Fruit fly (Drosophila melanogaster): ENCODE data around the gene Hsp26.

Hsp26 gene

DNA sequence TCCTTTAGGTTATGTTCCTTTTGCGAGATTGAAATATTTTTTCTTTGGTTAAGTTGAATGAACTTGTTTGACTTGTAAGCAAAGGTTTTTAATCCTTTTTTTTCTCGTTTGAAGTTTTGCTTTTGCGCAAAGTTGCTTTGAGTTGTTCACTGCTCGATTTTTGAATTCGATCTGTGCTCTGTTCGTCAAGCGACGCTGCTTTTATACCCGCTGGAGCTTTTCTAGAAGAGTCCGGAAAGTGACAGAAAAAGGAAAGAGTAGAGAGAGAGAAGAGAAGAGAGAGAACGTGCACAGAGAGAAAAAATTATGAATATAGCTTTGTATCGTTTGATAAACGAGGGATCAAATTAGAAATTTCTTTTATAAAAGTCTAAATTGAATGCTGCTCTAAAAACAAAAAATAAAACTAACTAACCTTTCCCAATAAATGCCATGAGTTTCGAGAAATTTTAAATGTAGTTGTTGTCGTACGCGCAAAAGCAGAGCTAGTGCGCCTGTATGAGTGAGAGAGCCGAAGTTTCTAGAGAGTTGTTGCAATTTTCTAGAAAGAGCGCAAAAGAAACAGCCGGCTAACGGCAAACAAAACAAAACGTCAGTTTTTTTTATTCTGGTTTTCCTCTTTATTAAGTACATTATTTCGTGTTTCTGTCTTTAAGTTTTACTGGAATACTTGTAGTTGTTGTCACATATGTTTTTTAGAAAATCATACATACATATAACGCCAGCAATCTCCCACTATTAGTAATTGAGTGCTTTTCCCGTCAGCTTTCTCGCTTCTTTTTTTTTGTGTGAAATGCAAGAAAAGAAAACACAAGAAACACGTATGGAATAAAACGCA lies at the start of gene Hsp26 (continued):
- TF ChIP-seq Aef1 (GFP tag; IDR thresholded peaks at IDR 0.05): peak; percentile 77
- peak; percentile 74 for TF ChIP-seq CG6765 (GFP tag; optimal IDR thresholded peaks at IDR 0.05)
- TF ChIP-seq lmd (GFP tag; IDR thresholded peaks at IDR 0.05): peak; percentile 77
- TF ChIP-seq CG9437 (GFP tag; optimal IDR thresholded peaks at IDR 0.05): peak; percentile 74
- TF ChIP-seq usp (GFP tag; optimal IDR thresholded peaks at IDR 0.05): no peak
- TF ChIP-seq psq (GFP tag; optimal IDR thresholded peaks at IDR 0.05): peak; percentile 64
- TF ChIP-seq Hr39 (optimal IDR thresholded peaks at IDR 0.05): no peak
- TF ChIP-seq nau (GFP tag; optimal IDR thresholded peaks at IDR 0.05): peak; percentile 87
- peak; percentile 46 for TF ChIP-seq CG6683 (GFP tag; optimal IDR thresholded peaks at IDR 0.05)
- TF ChIP-seq en (GFP tag; optimal IDR thresholded peaks at IDR 0.05): peak; percentile 88
- TF ChIP-seq CG7271 (tag; optimal IDR thresholded peaks at IDR 0.05): no peak
- no peak for TF ChIP-seq CG6791 (GFP tag; IDR thresholded peaks at IDR 0.05; ENCODE audit: partially characterized antibody)
- TF ChIP-seq chn (GFP tag; optimal IDR thresholded peaks at IDR 0.05): peak; percentile 79
- TF ChIP-seq hth (optimal IDR thresholded peaks at IDR 0.05): no peak
- TF ChIP-seq sr (GFP tag; IDR thresholded peaks at IDR 0.05): no peak
- peak; percentile 79 for TF ChIP-seq CG8089 (GFP tag; optimal IDR thresholded peaks at IDR 0.05)
- no peak for TF ChIP-seq Neu2 (GFP tag; optimal IDR thresholded peaks at IDR 0.05; ENCODE audit: borderline replicate concordance)
- TF ChIP-seq zfh2 (GFP tag; optimal IDR thresholded peaks at IDR 0.05): peak; percentile 82
- TF ChIP-seq crc (GFP tag; optimal IDR thresholded peaks at IDR 0.05): peak; percentile 84
- TF ChIP-seq HLH3B (GFP tag; IDR thresholded peaks at IDR 0.05): peak; percentile 89
- TF ChIP-seq HmgD (GFP tag; optimal IDR thresholded peaks at IDR 0.05): no peak
- TF ChIP-seq Ssrp (tag; optimal IDR thresholded peaks at IDR 0.05): peak; percentile 70
- TF ChIP-seq Camta (GFP tag; optimal IDR thresholded peaks at IDR 0.05): peak; percentile 87
- peak; percentile 81 for TF ChIP-seq Dip3 (GFP tag; optimal IDR thresholded peaks at IDR 0.05)
- TF ChIP-seq wor (GFP tag; IDR thresholded peaks at IDR 0.05): peak; percentile 52; the same call in 1 of the 2 replicates
- TF ChIP-seq CG11560 (tag; IDR thresholded peaks at IDR 0.05): 0 out of 3 replicates have a peak, but pooled peaks have one; percentile 29
- TF ChIP-seq zen (tag; optimal IDR thresholded peaks at IDR 0.05): peak; percentile 24
- TF ChIP-seq CG4707 (GFP tag; optimal IDR thresholded peaks at IDR 0.05): peak; percentile 49
- peak; percentile 78 for TF ChIP-seq ase (GFP tag; IDR thresholded peaks at IDR 0.05)
- TF ChIP-seq CkIIα-i1 (GFP tag; IDR thresholded peaks at IDR 0.05): no peak
- peak; percentile 82 for TF ChIP-seq CG9609 (GFP tag; optimal IDR thresholded peaks at IDR 0.05)
- no peak for TF ChIP-seq exex (tag; optimal IDR thresholded peaks at IDR 0.05)
- TF ChIP-seq ci (GFP tag; IDR thresholded peaks at IDR 0.05): peak; percentile 96
- peak; percentile 26 for TF ChIP-seq wek (GFP tag; optimal IDR thresholded peaks at IDR 0.05)
- peak; percentile 87 to 90 for TF ChIP-seq dpn (GFP tag; optimal IDR thresholded peaks at IDR 0.05)
- TF ChIP-seq CG6175 (GFP tag; IDR thresholded peaks at IDR 0.05): no peak
- peak; percentile 85 for TF ChIP-seq CG17385 (GFP tag; optimal IDR thresholded peaks at IDR 0.05)
- peak; percentile 81 for TF ChIP-seq CG14441 (GFP tag; IDR thresholded peaks at IDR 0.05)
- TF ChIP-seq repo (GFP tag; optimal IDR thresholded peaks at IDR 0.05): peak; percentile 69
- peak; percentile 74 for TF ChIP-seq Asciz (GFP tag; optimal IDR thresholded peaks at IDR 0.05)
- TF ChIP-seq CTCF (GFP tag; optimal IDR thresholded peaks at IDR 0.05): peak; percentile 15
- TF ChIP-seq ara (GFP tag; IDR thresholded peaks at IDR 0.05): peak; percentile 77
- TF ChIP-seq ap (GFP tag; IDR thresholded peaks at IDR 0.05): peak; percentile 83
- TF ChIP-seq CG9727 (GFP tag; optimal IDR thresholded peaks at IDR 0.05): peak; percentile 74
- peak; percentile 74 for TF ChIP-seq jumu (GFP tag; optimal IDR thresholded peaks at IDR 0.05)
- peak; percentile 80 for TF ChIP-seq ranshi (GFP tag; IDR thresholded peaks at IDR 0.05)
- TF ChIP-seq CG12942 (GFP tag; optimal IDR thresholded peaks at IDR 0.05): peak; percentile 77
- TF ChIP-seq Lim3 (GFP tag; IDR thresholded peaks at IDR 0.05): no peak
- peak; percentile 46 for TF ChIP-seq btn (GFP tag; optimal IDR thresholded peaks at IDR 0.05)
- TF ChIP-seq ken (GFP tag; IDR thresholded peaks at IDR 0.05): peak; percentile 85
- TF ChIP-seq CG5245 (GFP tag; optimal IDR thresholded peaks at IDR 0.05): peak; percentile 49
- TF ChIP-seq Spps (tag; optimal IDR thresholded peaks at IDR 0.05): peak; percentile 59
